Fruit fly (Drosophila melanogaster) whole organism, pupa: ENCODE results near the gene CG15046.

ENCODE experiments used
- CG10348 ChIP-seq: fragments of 200-800 bp; sonication (Bioruptor generic); IDR thresholded peaks from 2 replicates; pipeline ENCODE4 v1.3.6; 2022; ENCODE audit warnings: missing biosample characterization, missing genetic modification characterization
- CG12605 ChIP-seq: fragments of 200-800 bp; sonication (Bioruptor generic); IDR thresholded peaks from 2 replicates; pipeline ENCODE4 v1.3.6; 2022; ENCODE audit warnings: missing biosample characterization, missing genetic modification characterization
- CG14655 ChIP-seq: fragments of 200-800 bp; sonication (Bioruptor generic); optimal IDR thresholded peaks from 3 replicates; lab custom pipeline; 2017; ENCODE audit warnings: mild to moderate bottlenecking, missing biosample characterization, missing genetic modification reagents, missing genetic modification characterization
- CG17806 ChIP-seq: fragments of 200-800 bp; sonication (Bioruptor generic); optimal IDR thresholded peaks from 2 replicates; lab custom pipeline; 2018; ENCODE audit warnings: missing biosample characterization, mild to moderate bottlenecking, missing genetic modification characterization, moderate library complexity
- CG34367 ChIP-seq: fragments of 200-800 bp; sonication (Bioruptor generic); optimal IDR thresholded peaks from 2 replicates; lab custom pipeline; 2018; ENCODE audit warnings: missing biosample characterization, mild to moderate bottlenecking, missing genetic modification characterization
- EcR ChIP-seq: fragments of 200-800 bp; sonication (Bioruptor generic); optimal IDR thresholded peaks from 3 replicates; lab custom pipeline; 2019; ENCODE audit warnings: missing biosample characterization, missing genetic modification characterization, mild to moderate bottlenecking, moderate library complexity, missing genetic modification reagents
- Ets98B ChIP-seq: fragments of 200-800 bp; sonication (Bioruptor generic); IDR thresholded peaks from 2 replicates; pipeline ENCODE4 v1.3.6; 2022; ENCODE audit warnings: missing biosample characterization, missing genetic modification characterization
- Pif1A ChIP-seq: fragments of 200-800 bp; sonication (Bioruptor generic); optimal IDR thresholded peaks from 3 replicates; lab custom pipeline; 2016; ENCODE audit warnings: missing biosample characterization, missing genetic modification characterization
- Pif1B ChIP-seq: fragments of 200-800 bp; sonication (Bioruptor generic); optimal IDR thresholded peaks from 3 replicates; lab custom pipeline; 2016; ENCODE audit warnings: missing biosample characterization, missing genetic modification characterization
- fd96Ca ChIP-seq: fragments of 200-800 bp; sonication (Bioruptor generic); IDR thresholded peaks from 3 replicates; pipeline ENCODE4 v1.3.6; 2022; ENCODE audit warnings: missing biosample characterization, missing genetic modification characterization

DNA sequence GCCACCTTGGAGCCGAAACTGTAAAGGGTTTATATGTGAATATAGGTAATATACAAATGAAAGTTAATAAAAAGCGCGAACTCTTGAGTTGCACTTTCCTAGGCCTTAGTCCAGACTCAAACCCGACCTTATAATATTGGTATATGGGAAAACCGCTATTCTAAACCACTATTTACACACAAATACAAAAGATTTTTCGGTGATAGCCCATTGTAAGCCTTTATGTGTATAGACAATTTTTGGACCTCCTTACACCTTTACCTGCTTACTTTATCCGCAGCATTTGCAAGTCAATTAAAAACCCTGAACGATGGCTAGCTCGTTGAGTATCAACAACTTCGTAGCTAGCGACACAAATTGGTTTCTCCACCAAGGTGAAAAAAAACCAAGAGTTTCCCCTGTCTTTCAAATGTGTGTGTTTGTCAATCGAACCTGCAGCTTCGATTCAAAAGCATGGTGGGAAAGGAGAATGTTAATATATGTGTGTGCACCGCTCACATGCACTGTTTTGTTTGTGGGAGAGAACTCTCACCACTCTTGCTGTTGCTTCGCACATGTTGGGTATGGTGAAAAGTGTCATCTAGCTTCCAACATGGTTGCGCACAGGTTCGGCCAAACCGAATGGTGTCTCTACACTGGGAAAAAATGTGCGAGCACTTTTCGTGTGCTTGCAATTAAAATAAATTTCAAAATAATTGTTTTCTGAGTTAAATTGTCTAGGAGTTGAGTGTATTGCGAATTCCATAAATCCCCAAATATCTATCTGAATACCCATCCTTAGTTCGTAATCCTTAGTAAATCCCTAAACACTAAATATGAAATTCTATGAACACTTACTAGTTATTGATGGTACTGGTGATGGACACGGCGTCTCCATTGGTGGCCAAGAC lies 17.5 kb upstream of the CG15046 start:
- TF ChIP-seq fd96Ca (peak; percentile 83), Pif1A (GFP tag; lab: Kevin White, UChicago) (peak; percentile 77), CG12605 (GFP tag; lab: Robert Waterston, UW) (peak; percentile 85), Ets98B (GFP tag; lab: Robert Waterston, UW) (peak; percentile 86), EcR (GFP tag; lab: Kevin White, UChicago) (peak; percentile 3), CG14655 (GFP tag; lab: Kevin White, UChicago) (no peak), Pif1B (GFP tag; lab: Kevin White, UChicago) (peak; percentile 71), CG17806 (peak; percentile 65), CG10348 (GFP tag; lab: Robert Waterston, UW) (no peak), CG34367 (tag; lab: Kevin White, UChicago) (peak; percentile 67)
